Fruit fly (Drosophila melanogaster): ENCODE data around the gene Reph.

Gene Reph

dm6 chr2L:3844135-3844534, 40.8 kb downstream of the Reph start:
- TF ChIP-seq bowl (GFP tag; IDR thresholded peaks at IDR 0.05) (no peak), HmgD (GFP tag; optimal IDR thresholded peaks at IDR 0.05) (no peak), Camta (GFP tag; optimal IDR thresholded peaks at IDR 0.05) (no peak), CG9876 (GFP tag; optimal IDR thresholded peaks at IDR 0.05) (no peak), CG10267 (tag; optimal IDR thresholded peaks at IDR 0.05) (no peak), p53 (GFP tag; optimal IDR thresholded peaks at IDR 0.05) (no peak), Meics (GFP tag; optimal IDR thresholded peaks at IDR 0.05) (no peak), Lpt (GFP tag; optimal IDR thresholded peaks at IDR 0.05) (no peak), crol (GFP tag; IDR thresholded peaks at IDR 0.05) (no peak), H2.0 (GFP tag; IDR thresholded peaks at IDR 0.05) (peak; percentile 48; the same call in 1 of the 2 replicates), en (GFP tag; optimal IDR thresholded peaks at IDR 0.05) (no peak), gcm (GFP tag; optimal IDR thresholded peaks at IDR 0.05) (no peak), Sox102F (GFP tag; optimal IDR thresholded peaks at IDR 0.05) (no peak), NfI (GFP tag; optimal IDR thresholded peaks at IDR 0.05) (no peak), dysf (GFP tag; IDR thresholded peaks at IDR 0.05) (0 out of 3 replicates have a peak, but pooled peaks have one; percentile 30), CG1024 (GFP tag; IDR thresholded peaks at IDR 0.05) (no peak), E2f1 (GFP tag; IDR thresholded peaks at IDR 0.05) (no peak), her (GFP tag; optimal IDR thresholded peaks at IDR 0.05) (no peak), schlank (tag; optimal IDR thresholded peaks at IDR 0.05) (no peak), gce (GFP tag; IDR thresholded peaks at IDR 0.05) (no peak), eyg (GFP tag; optimal IDR thresholded peaks at IDR 0.05) (no peak), lmd (GFP tag; IDR thresholded peaks at IDR 0.05) (0 out of 2 replicates have a peak, but pooled peaks have one; percentile 15), CG30403 (GFP tag; optimal IDR thresholded peaks at IDR 0.05) (peak; percentile 3), Hand (GFP tag; optimal IDR thresholded peaks at IDR 0.05) (no peak), CG3407 (GFP tag; optimal IDR thresholded peaks at IDR 0.05) (no peak), sens (GFP tag) (no peak), CG17802 (tag; optimal IDR thresholded peaks at IDR 0.05) (no peak), CG7372 (GFP tag; IDR thresholded peaks at IDR 0.05) (no peak), Oaz (GFP tag; IDR thresholded peaks at IDR 0.05) (no peak), nmo (GFP tag; optimal IDR thresholded peaks at IDR 0.05) (no peak), bigmax (GFP tag; optimal IDR thresholded peaks at IDR 0.05) (no peak), bab2 (GFP tag; optimal IDR thresholded peaks at IDR 0.05) (no peak), fru (optimal IDR thresholded peaks at IDR 0.05) (no peak), prd (optimal IDR thresholded peaks at IDR 0.05) (no peak), prd (GFP tag; IDR thresholded peaks at IDR 0.05) (no peak), dm (GFP tag; optimal IDR thresholded peaks at IDR 0.05) (no peak), MESR4 (GFP tag; optimal IDR thresholded peaks at IDR 0.05) (no peak), lilli (GFP tag; optimal IDR thresholded peaks at IDR 0.05) (peak; percentile 11), NC2β (GFP tag; optimal IDR thresholded peaks at IDR 0.05) (no peak), C15 (GFP tag; IDR thresholded peaks at IDR 0.05) (no peak), vnd (GFP tag; IDR thresholded peaks at IDR 0.05; ENCODE audit: partially characterized antibody) (no peak), D19B (GFP tag; optimal IDR thresholded peaks at IDR 0.05) (no peak), CG12659 (GFP tag; optimal IDR thresholded peaks at IDR 0.05) (no peak), dmrt11E (tag; optimal IDR thresholded peaks at IDR 0.05) (peak; percentile 52), exex (tag; optimal IDR thresholded peaks at IDR 0.05) (no peak), CG17328 (GFP tag; IDR thresholded peaks at IDR 0.05) (peak; percentile 32; the same call in 1 of the 2 replicates), oc (tag; optimal IDR thresholded peaks at IDR 0.05) (no peak), row (GFP tag; IDR thresholded peaks at IDR 0.05) (peak; percentile 9; the same call in 1 of the 3 replicates), CG10366 (GFP tag; IDR thresholded peaks at IDR 0.05) (no peak), Stat92E (GFP tag; optimal IDR thresholded peaks at IDR 0.05) (no peak), CG14710 (tag; optimal IDR thresholded peaks at IDR 0.05) (no peak), CG6813 (GFP tag; optimal IDR thresholded peaks at IDR 0.05) (no peak), bcd (GFP tag; optimal IDR thresholded peaks at IDR 0.05) (no peak)
